Fruit fly (Drosophila melanogaster) whole organism, prepupa: ENCODE results near the gene CG3841.

Experiments used
- Blimp-1 ChIP-seq: fragments of 200-800 bp; sonication (Bioruptor generic); optimal IDR thresholded peaks from 3 replicates; lab custom pipeline; 2017; ENCODE audit warnings: missing biosample characterization, missing genetic modification characterization, mild to moderate bottlenecking, moderate library complexity, missing genetic modification reagents
- CG10669 ChIP-seq: fragments of 200-800 bp; sonication (Bioruptor generic); optimal IDR thresholded peaks from 3 replicates; lab custom pipeline; 2018; ENCODE audit warnings: missing biosample characterization, mild to moderate bottlenecking, missing genetic modification characterization, moderate library complexity
- CG11294 ChIP-seq: fragments of 200-800 bp; sonication (Bioruptor generic); IDR thresholded peaks from 2 replicates; pipeline ENCODE4 v1.3.6; 2022; ENCODE audit warnings: missing biosample characterization, missing genetic modification characterization
- CG11762 ChIP-seq: fragments of 200-800 bp; sonication (Bioruptor generic); optimal IDR thresholded peaks from 3 replicates; lab custom pipeline; 2016; ENCODE audit warnings: missing biosample characterization, missing genetic modification characterization; ENCODE audit not compliant: insufficient read depth
- CG15336 ChIP-seq: fragments of 200-800 bp; sonication (Bioruptor generic); IDR thresholded peaks from 2 replicates; pipeline ENCODE4 v1.3.6; 2022; ENCODE audit warnings: missing biosample characterization, missing genetic modification characterization
- CG1621 ChIP-seq: fragments of 200-800 bp; sonication (Bioruptor generic); optimal IDR thresholded peaks from 3 replicates; lab custom pipeline; 2018; ENCODE audit warnings: missing biosample characterization, mild to moderate bottlenecking, missing genetic modification characterization
- CG16779 ChIP-seq: fragments of 200-800 bp; sonication (Bioruptor generic); optimal IDR thresholded peaks from 3 replicates; lab custom pipeline; 2017; ENCODE audit warnings: missing biosample characterization, mild to moderate bottlenecking, missing genetic modification characterization
- CG3032 ChIP-seq: fragments of 200-800 bp; optimal IDR thresholded peaks from 2 replicates; lab custom pipeline; 2019; ENCODE audit warnings: missing biosample characterization, mild to moderate bottlenecking, missing genetic modification characterization, moderate library complexity
- CG31627 ChIP-seq: fragments of 200-800 bp; sonication (Bioruptor generic); optimal IDR thresholded peaks from 3 replicates; lab custom pipeline; 2016; ENCODE audit warnings: missing biosample characterization, missing genetic modification characterization
- CG32006 ChIP-seq: fragments of 200-800 bp; sonication (Bioruptor generic); optimal IDR thresholded peaks from 3 replicates; lab custom pipeline; 2017; ENCODE audit warnings: missing biosample characterization, mild to moderate bottlenecking, missing genetic modification characterization
- CG4318 ChIP-seq: fragments of 200-800 bp; sonication (Bioruptor generic); optimal IDR thresholded peaks from 3 replicates; lab custom pipeline; 2017; ENCODE audit warnings: missing biosample characterization, mild to moderate bottlenecking, missing genetic modification characterization
- CG6163 ChIP-seq: fragments of 200-800 bp; sonication (Bioruptor generic); IDR thresholded peaks from 3 replicates; pipeline ENCODE4 v1.3.6; 2022; ENCODE audit warnings: missing biosample characterization, missing genetic modification characterization
- CG6276 ChIP-seq: fragments of 200-800 bp; sonication (Bioruptor generic); optimal IDR thresholded peaks from 2 replicates; lab custom pipeline; 2017; ENCODE audit warnings: missing biosample characterization, mild to moderate bottlenecking, missing genetic modification characterization
- CG6792 ChIP-seq: fragments of 200-800 bp; sonication (Bioruptor generic); optimal IDR thresholded peaks from 3 replicates; lab custom pipeline; 2016; ENCODE audit warnings: missing biosample characterization, missing genetic modification characterization
- CG6808 ChIP-seq: fragments of 200-800 bp; sonication (Bioruptor generic); optimal IDR thresholded peaks from 3 replicates; lab custom pipeline; 2017; ENCODE audit warnings: missing biosample characterization, missing genetic modification characterization, mild to moderate bottlenecking, moderate library complexity, missing genetic modification reagents
- CG6854 ChIP-seq: fragments of 200-800 bp; sonication (Bioruptor generic); optimal IDR thresholded peaks from 2 replicates; lab custom pipeline; 2017; ENCODE audit warnings: missing biosample characterization, mild to moderate bottlenecking, missing genetic modification characterization
- CG7368 ChIP-seq: fragments of 200-800 bp; sonication (Bioruptor generic); optimal IDR thresholded peaks from 3 replicates; lab custom pipeline; 2016; ENCODE audit warnings: missing biosample characterization, missing genetic modification characterization
- CG8119 ChIP-seq: fragments of 200-800 bp; sonication (Bioruptor generic); IDR thresholded peaks from 3 replicates; pipeline ENCODE4 v1.3.6; 2022; ENCODE audit warnings: missing biosample characterization, missing genetic modification characterization
- CG8632 ChIP-seq: fragments of 200-800 bp; sonication (Bioruptor generic); optimal IDR thresholded peaks from 3 replicates; lab custom pipeline; 2016; ENCODE audit warnings: missing biosample characterization, missing genetic modification characterization
- CG9139 ChIP-seq: fragments of 200-800 bp; sonication (Bioruptor generic); optimal IDR thresholded peaks from 3 replicates; lab custom pipeline; 2017; ENCODE audit warnings: missing biosample characterization, mild to moderate bottlenecking, missing genetic modification characterization
- Eip75B ChIP-seq: fragments of 200-800 bp; sonication (Bioruptor generic); optimal IDR thresholded peaks from 3 replicates; lab custom pipeline; 2016; ENCODE audit warnings: missing biosample characterization, missing genetic modification characterization
- Eip93F ChIP-seq: fragments of 200-800 bp; sonication (Bioruptor generic); optimal IDR thresholded peaks from 2 replicates; lab custom pipeline; 2016; ENCODE audit warnings: missing biosample characterization, mild to moderate bottlenecking, missing genetic modification characterization
- Ets96B ChIP-seq: fragments of 200-800 bp; optimal IDR thresholded peaks from 2 replicates; lab custom pipeline; 2019; ENCODE audit warnings: missing biosample characterization, mild to moderate bottlenecking, missing genetic modification characterization, moderate library complexity
- Gug ChIP-seq: fragments of 200-800 bp; sonication (Bioruptor generic); IDR thresholded peaks from 2 replicates; pipeline ENCODE4 v1.3.6; 2022; ENCODE audit warnings: missing biosample characterization, missing genetic modification characterization
- Hr38 ChIP-seq: sonication (Bioruptor generic); optimal IDR thresholded peaks from 2 replicates; lab custom pipeline; 2016; ENCODE audit warnings: missing biosample characterization, missing genetic modification characterization
- Hr39 ChIP-seq: fragments of 200-800 bp; sonication (Bioruptor generic); optimal IDR thresholded peaks from 2 replicates; lab custom pipeline; 2016; ENCODE audit warnings: missing biosample characterization, missing genetic modification characterization
- Hr4 ChIP-seq: fragments of 200-800 bp; sonication (Bioruptor generic); optimal IDR thresholded peaks from 3 replicates; lab custom pipeline; 2016; ENCODE audit warnings: missing biosample characterization, missing genetic modification characterization
- Met ChIP-seq: fragments of 200-800 bp; sonication (Bioruptor generic); optimal IDR thresholded peaks from 3 replicates; lab custom pipeline; 2016; ENCODE audit warnings: missing biosample characterization, missing genetic modification characterization
- OdsH ChIP-seq: fragments of 200-800 bp; sonication (Bioruptor generic); optimal IDR thresholded peaks from 3 replicates; lab custom pipeline; 2016; ENCODE audit warnings: missing biosample characterization, missing genetic modification characterization
- Sox102F ChIP-seq: fragments of 200-800 bp; sonication (Bioruptor generic); optimal IDR thresholded peaks from 2 replicates; lab custom pipeline; 2016; ENCODE audit warnings: missing biosample characterization, mild to moderate bottlenecking, missing genetic modification characterization
- Sox14 ChIP-seq: fragments of 200-800 bp; sonication (Bioruptor generic); optimal IDR thresholded peaks from 3 replicates; lab custom pipeline; 2016; ENCODE audit warnings: missing biosample characterization, missing genetic modification characterization
- Sox15 ChIP-seq: fragments of 200-800 bp; sonication (Bioruptor generic); optimal IDR thresholded peaks from 3 replicates; lab custom pipeline; 2016; ENCODE audit warnings: missing biosample characterization, missing genetic modification characterization
- achi ChIP-seq: fragments of 200-800 bp; sonication (Bioruptor generic); optimal IDR thresholded peaks from 3 replicates; lab custom pipeline; 2016; ENCODE audit warnings: missing biosample characterization, missing genetic modification characterization
- acj6 ChIP-seq: fragments of 200-800 bp; sonication (Bioruptor generic); optimal IDR thresholded peaks from 3 replicates; lab custom pipeline; 2016; ENCODE audit warnings: missing biosample characterization, missing genetic modification characterization
- cyc ChIP-seq: fragments of 200-800 bp; sonication (Bioruptor generic); optimal IDR thresholded peaks from 3 replicates; lab custom pipeline; 2016; ENCODE audit warnings: missing biosample characterization, missing genetic modification characterization
- dsx ChIP-seq: fragments of 200-800 bp; optimal IDR thresholded peaks from 3 replicates; lab custom pipeline; 2019; ENCODE audit warnings: missing biosample characterization, mild to moderate bottlenecking, missing genetic modification characterization, moderate library complexity; ENCODE audit not compliant: poor library complexity, severe bottlenecking
- esn ChIP-seq: fragments of 200-800 bp; sonication (Bioruptor generic); optimal IDR thresholded peaks from 2 replicates; lab custom pipeline; 2016; ENCODE audit warnings: missing biosample characterization, mild to moderate bottlenecking, missing genetic modification characterization, moderate library complexity
- fd59A ChIP-seq: fragments of 200-800 bp; sonication (Bioruptor generic); optimal IDR thresholded peaks from 2 replicates; lab custom pipeline; 2017; ENCODE audit warnings: missing biosample characterization, mild to moderate bottlenecking, missing genetic modification characterization, missing genetic modification reagents
- fd85E ChIP-seq: fragments of 200-800 bp; sonication (Bioruptor generic); optimal IDR thresholded peaks from 3 replicates; lab custom pipeline; 2016; ENCODE audit warnings: missing biosample characterization, missing genetic modification characterization
- lz ChIP-seq: fragments of 200-800 bp; sonication (Bioruptor generic); optimal IDR thresholded peaks from 3 replicates; lab custom pipeline; 2016; ENCODE audit warnings: missing biosample characterization, missing genetic modification characterization
- pdm3 ChIP-seq: fragments of 200-800 bp; sonication (Bioruptor generic); optimal IDR thresholded peaks from 3 replicates; lab custom pipeline; 2016; ENCODE audit warnings: missing biosample characterization, missing genetic modification characterization
- salr ChIP-seq, 2 experiments: fragments of 200-800 bp; sonication (Bioruptor generic); optimal IDR thresholded peaks; 3 replicates each; lab custom pipeline; 2016 to 2018; ENCODE audit warnings: missing biosample characterization in 2 of 2, missing genetic modification characterization in 2 of 2, mild to moderate bottlenecking in 1 of 2
- spab ChIP-seq: fragments of 200-800 bp; sonication (Bioruptor generic); optimal IDR thresholded peaks from 2 replicates; lab custom pipeline; 2017; ENCODE audit warnings: missing biosample characterization, mild to moderate bottlenecking, missing genetic modification characterization, missing genetic modification reagents
- ss ChIP-seq, 2 experiments: fragments of 200-800 bp; sonication (Bioruptor generic); optimal IDR thresholded peaks; 2 replicates in 1 of 2; 3 replicates in 1 of 2; lab custom pipeline; 2017 to 2018; ENCODE audit warnings: mild to moderate bottlenecking in 2 of 2, missing biosample characterization in 2 of 2, missing genetic modification characterization in 2 of 2, moderate library complexity in 1 of 2
- svp ChIP-seq: fragments of 200-800 bp; sonication (Bioruptor generic); peaks from one replicate; lab custom pipeline; 2016; ENCODE audit warnings: missing biosample characterization, missing genetic modification characterization
- topi ChIP-seq: fragments of 200-800 bp; sonication (Bioruptor generic); optimal IDR thresholded peaks from 3 replicates; lab custom pipeline; 2016; ENCODE audit warnings: missing biosample characterization, missing genetic modification characterization
- vri ChIP-seq: fragments of 200-800 bp; sonication (Bioruptor generic); optimal IDR thresholded peaks from 3 replicates; lab custom pipeline; 2016; ENCODE audit warnings: missing biosample characterization, mild to moderate bottlenecking, missing genetic modification characterization

Gene CG3841

DNA sequence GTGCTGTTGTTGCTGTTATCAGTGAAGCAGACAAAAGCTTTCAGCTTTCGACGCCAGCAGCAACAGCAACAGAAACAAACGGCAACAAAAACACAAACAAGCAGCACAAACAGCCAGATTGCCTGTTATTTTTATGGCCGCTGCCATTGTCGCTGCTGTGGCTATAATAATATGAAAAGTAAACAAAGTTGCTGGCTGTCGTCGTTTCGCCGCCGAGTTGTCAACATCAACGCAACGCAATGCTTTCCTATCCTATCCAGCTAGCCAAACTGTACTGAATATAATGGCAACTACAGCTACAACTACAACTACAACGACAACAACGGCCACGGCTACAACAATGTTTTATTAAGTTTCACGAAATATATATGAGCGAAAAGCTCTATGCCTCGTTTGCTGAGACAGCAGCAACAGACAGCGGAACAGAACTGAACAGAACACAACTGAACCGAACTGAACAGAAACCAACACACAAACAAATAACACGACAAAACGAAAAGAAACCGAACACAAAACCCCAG lies 18.5 kb upstream of the CG3841 start (continued):
- TF ChIP-seq Sox14 (GFP tag; lab: Kevin White, UChicago): peak; percentile 3
- no peak for TF ChIP-seq Eip75B (GFP tag; lab: Kevin White, UChicago)
- TF ChIP-seq Sox102F (GFP tag; lab: Kevin White, UChicago): no peak
- no peak for TF ChIP-seq CG3032
- TF ChIP-seq Sox15: no peak
- TF ChIP-seq fd59A (GFP tag; lab: Kevin White, UChicago): no peak
- TF ChIP-seq vri (GFP tag; lab: Kevin White, UChicago): no peak
- no peak for TF ChIP-seq CG6808 (GFP tag; lab: Kevin White, UChicago)
- TF ChIP-seq acj6 (GFP tag; lab: Kevin White, UChicago): no peak
- TF ChIP-seq CG15336 (GFP tag; lab: Robert Waterston, UW): peak; percentile 40
- no peak for TF ChIP-seq svp (GFP tag; lab: Kevin White, UChicago)
- no peak for TF ChIP-seq CG10669
- TF ChIP-seq spab (GFP tag; lab: Kevin White, UChicago): peak; percentile 19
- no peak for TF ChIP-seq CG31627
- TF ChIP-seq CG8632 (GFP tag; lab: Kevin White, UChicago): no peak
- peak; percentile 11 for TF ChIP-seq CG6854

DNA sequence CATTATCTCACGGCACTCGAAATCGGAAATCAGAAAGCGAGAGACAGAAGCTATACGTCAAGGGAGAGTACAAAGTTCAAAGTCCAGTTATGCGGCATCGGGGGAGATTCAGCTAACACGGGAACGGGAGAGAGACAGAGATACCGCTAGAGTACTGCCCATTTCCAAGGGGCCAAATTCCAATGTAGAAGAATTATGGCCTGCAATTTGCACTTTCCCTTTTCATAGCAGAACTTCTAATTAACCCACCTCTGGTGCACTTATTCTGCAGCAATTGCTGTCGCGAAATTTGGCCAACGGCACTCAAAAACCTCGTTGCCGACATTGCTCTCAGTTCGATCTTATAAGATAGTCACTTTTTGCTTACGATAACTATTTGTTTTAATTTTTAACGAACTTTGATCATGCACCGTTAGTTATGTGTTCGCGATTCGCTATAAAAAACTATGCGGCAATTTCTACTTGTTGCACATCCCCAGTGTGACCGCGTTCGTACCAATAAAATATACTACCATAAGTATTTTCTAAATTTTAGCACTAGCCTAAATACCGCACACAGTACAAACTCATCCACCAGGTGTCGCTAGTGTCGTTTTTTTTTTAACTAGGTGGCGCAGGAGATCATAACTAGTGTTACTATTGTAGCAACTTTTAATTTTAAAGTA lies 12.9 kb upstream of the CG3841 start, which contains the start of gene Mtpalpha:
Gene Mtpalpha, minus strand, starts transcription at position 501 of the 665 bp plus-strand sequence.
- peak; percentile 92 for TF ChIP-seq CG8119
- TF ChIP-seq topi (GFP tag; lab: Kevin White, UChicago): peak; percentile 72
- peak; percentile 75 for TF ChIP-seq fd85E (GFP tag; lab: Kevin White, UChicago)
- TF ChIP-seq CG6163 (GFP tag; lab: Robert Waterston, UW): peak; percentile 84
- peak; percentile 67 for TF ChIP-seq dsx (GFP tag; lab: Kevin White, UChicago)
- peak; percentile 99 for TF ChIP-seq CG16779
- TF ChIP-seq salr (GFP tag; optimal IDR thresholded peaks at IDR 0.05; lab: Kevin White, UChicago): peak; percentile 81 to 89
- peak; percentile 64 for TF ChIP-seq CG3032
- peak; percentile 78 for TF ChIP-seq Eip93F
- TF ChIP-seq Sox102F (GFP tag; lab: Kevin White, UChicago): peak; percentile 78
- TF ChIP-seq vri (GFP tag; lab: Kevin White, UChicago): no peak
- peak; percentile 22 for TF ChIP-seq Hr38 (GFP tag; lab: Kevin White, UChicago)
- TF ChIP-seq CG7368 (GFP tag; lab: Kevin White, UChicago): peak; percentile 89
- peak; percentile 58 for TF ChIP-seq pdm3 (GFP tag; lab: Kevin White, UChicago)
- peak; percentile 9 for TF ChIP-seq fd59A (GFP tag; lab: Kevin White, UChicago)
- peak; percentile 32 for TF ChIP-seq lz (GFP tag; lab: Kevin White, UChicago)
- peak; percentile 75 for TF ChIP-seq Ets96B (tag; lab: Kevin White, UChicago)
- TF ChIP-seq Blimp-1 (GFP tag; lab: Kevin White, UChicago): peak; percentile 88
- peak; percentile 75 for TF ChIP-seq CG32006 (GFP tag; lab: Kevin White, UChicago)
- TF ChIP-seq CG6276 (GFP tag; lab: Kevin White, UChicago): peak; percentile 100
- TF ChIP-seq CG1621 (tag; lab: Kevin White, UChicago): peak; percentile 93
- TF ChIP-seq cyc (GFP tag; lab: Kevin White, UChicago): peak; percentile 48
- peak; percentile 40; the same call in 1 of the 2 replicates for TF ChIP-seq CG11294 (GFP tag; lab: Robert Waterston, UW)
- peak; percentile 57 for TF ChIP-seq Met (GFP tag; lab: Kevin White, UChicago)
- TF ChIP-seq CG15336 (GFP tag; lab: Robert Waterston, UW): peak; percentile 86
- TF ChIP-seq OdsH (GFP tag; lab: Kevin White, UChicago): peak; percentile 58
- peak; percentile 71 for TF ChIP-seq CG8632 (GFP tag; lab: Kevin White, UChicago)
- TF ChIP-seq Gug (GFP tag; lab: Robert Waterston, UW): peak; percentile 66
- peak; percentile 91 for TF ChIP-seq CG11762 (GFP tag; lab: Kevin White, UChicago)
- peak; percentile 79 for TF ChIP-seq svp (GFP tag; lab: Kevin White, UChicago)
- peak; percentile 80 for TF ChIP-seq Hr4 (GFP tag; lab: Kevin White, UChicago)
- peak; percentile 40 for TF ChIP-seq CG4318 (GFP tag; lab: Kevin White, UChicago)
- TF ChIP-seq achi: peak; percentile 67
- peak; percentile 43 for TF ChIP-seq esn (GFP tag; lab: Kevin White, UChicago)
- TF ChIP-seq Sox15: no peak
- TF ChIP-seq CG9139 (GFP tag; lab: Kevin White, UChicago): peak; percentile 99
- no peak for TF ChIP-seq CG6792 (GFP tag; lab: Kevin White, UChicago)
- peak; percentile 51 for TF ChIP-seq CG31627
- peak; percentile 99 to 100 for TF ChIP-seq ss (GFP tag; optimal IDR thresholded peaks at IDR 0.05; lab: Kevin White, UChicago)
- no peak for TF ChIP-seq Hr39 (GFP tag; lab: Kevin White, UChicago)
